Worm (Caenorhabditis elegans): ENCODE results near the gene F16G10.6.
"Not testable (repeated sequence)": the region's sequence is repeated elsewhere in the genome, so short reads cannot be mapped to it uniquely, and the experiment has no call there.

DNA sequence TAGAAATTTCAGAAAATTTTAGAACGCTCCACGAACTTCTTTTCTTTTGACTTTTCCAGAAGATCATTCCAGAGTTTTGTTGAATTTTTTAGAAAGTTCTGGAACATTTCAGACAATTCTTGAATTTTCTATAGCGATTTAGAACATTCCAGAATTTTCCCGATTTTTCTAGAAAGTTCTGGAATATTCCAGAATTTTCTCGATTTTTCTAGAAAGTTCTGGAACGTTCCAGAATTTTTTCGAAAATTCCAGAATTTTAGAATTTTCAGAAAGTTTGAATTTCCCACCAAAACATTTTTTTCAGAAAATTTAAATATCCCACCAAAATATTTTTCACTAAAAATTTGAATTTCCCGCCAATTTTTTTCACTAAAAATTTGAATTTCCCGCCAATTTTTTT is 29.6 kb downstream of the F16G10.6 start:
- not testable (repeated sequence) for TF ChIP-seq tbx-9 (tag; optimal IDR thresholded peaks at IDR 0.05; ENCODE audit: borderline replicate concordance); B0336.3 (GFP tag; IDR thresholded peaks at IDR 0.05)
